Fruit fly (Drosophila melanogaster) whole organism, embryonic: ENCODE measurements around the gene CG14545.

Experiments
- Ada2b ChIP-seq: fragments of 200-800 bp; sonication (Bioruptor generic); IDR thresholded peaks from 2 replicates; pipeline ENCODE4 v1.3.6; 2022; ENCODE audit warnings: missing biosample characterization, missing genetic modification characterization
- CG10543 ChIP-seq: fragments of 200-800 bp; sonication (Bioruptor generic); optimal IDR thresholded peaks from 3 replicates; lab custom pipeline; 2017; ENCODE audit warnings: missing biosample characterization, mild to moderate bottlenecking, missing genetic modification characterization, moderate library complexity
- CG12104 ChIP-seq: fragments of 200-800 bp; sonication (Bioruptor generic); optimal IDR thresholded peaks from 3 replicates; lab custom pipeline; 2016; ENCODE audit warnings: missing biosample characterization, missing genetic modification characterization
- CG12769 ChIP-seq: fragments of 200-800 bp; sonication (Bioruptor generic); optimal IDR thresholded peaks from 2 replicates; lab custom pipeline; 2019; ENCODE audit warnings: missing biosample characterization, mild to moderate bottlenecking, missing genetic modification characterization, moderate library complexity
- CG13287 ChIP-seq: fragments of 200-800 bp; sonication (Bioruptor generic); IDR thresholded peaks from 2 replicates; pipeline ENCODE4 v1.3.6; 2022; ENCODE audit warnings: missing biosample characterization, missing genetic modification characterization; ENCODE audit not compliant: partially characterized antibody
- CG15269 ChIP-seq: fragments of 200-800 bp; sonication (Bioruptor generic); optimal IDR thresholded peaks from 2 replicates; lab custom pipeline; 2018; ENCODE audit warnings: missing biosample characterization, mild to moderate bottlenecking, missing genetic modification characterization, moderate library complexity
- CG1647 ChIP-seq: fragments of 200-800 bp; sonication (Bioruptor generic); optimal IDR thresholded peaks from 3 replicates; lab custom pipeline; 2016; ENCODE audit warnings: missing biosample characterization, missing genetic modification characterization
- CG18619 ChIP-seq: fragments of 200-800 bp; sonication (Bioruptor generic); optimal IDR thresholded peaks from 3 replicates; lab custom pipeline; 2017; ENCODE audit warnings: missing biosample characterization, mild to moderate bottlenecking, missing genetic modification characterization
- CG2202 ChIP-seq: fragments of 200-800 bp; sonication (Bioruptor generic); optimal IDR thresholded peaks from 2 replicates; lab custom pipeline; 2018; ENCODE audit warnings: missing biosample characterization, mild to moderate bottlenecking, missing genetic modification characterization
- CG2678 ChIP-seq: fragments of 200-800 bp; sonication (Bioruptor generic); optimal IDR thresholded peaks from 3 replicates; lab custom pipeline; 2019; ENCODE audit warnings: missing biosample characterization, mild to moderate bottlenecking, missing genetic modification characterization, moderate library complexity
- CG30020 ChIP-seq: fragments of 200-800 bp; optimal IDR thresholded peaks from 2 replicates; lab custom pipeline; 2019; ENCODE audit warnings: missing biosample characterization, mild to moderate bottlenecking, missing genetic modification characterization, moderate library complexity
- CG32767 ChIP-seq: fragments of 200-800 bp; sonication (Bioruptor generic); IDR thresholded peaks from 2 replicates; pipeline ENCODE4 v1.3.6; 2022; ENCODE audit warnings: missing biosample characterization, missing genetic modification characterization
- CG7271 ChIP-seq: fragments of 200-800 bp; sonication (Bioruptor generic); optimal IDR thresholded peaks from 2 replicates; lab custom pipeline; 2018; ENCODE audit warnings: missing biosample characterization, mild to moderate bottlenecking, missing genetic modification characterization, moderate library complexity
- CG8290 ChIP-seq, 3 experiments: fragments of 200-800 bp; sonication (Bioruptor generic); optimal IDR thresholded peaks; 2 replicates each; lab custom pipeline; 2016 to 2019; ENCODE audit warnings: missing biosample characterization in 3 of 3, missing genetic modification characterization in 3 of 3, mild to moderate bottlenecking in 2 of 3, moderate library complexity in 1 of 3
- CTCF ChIP-seq: fragments of 200-800 bp; sonication (Bioruptor generic); optimal IDR thresholded peaks from 2 replicates; lab custom pipeline; 2017; ENCODE audit warnings: missing biosample characterization, mild to moderate bottlenecking, missing genetic modification characterization, moderate library complexity
- D19A ChIP-seq: fragments of 200-800 bp; optimal IDR thresholded peaks from 3 replicates; lab custom pipeline; 2019; ENCODE audit warnings: missing biosample characterization, mild to moderate bottlenecking, missing genetic modification characterization, moderate library complexity
- Dref ChIP-seq: fragments of 200-800 bp; sonication (Bioruptor generic); IDR thresholded peaks from 2 replicates; pipeline ENCODE4 v1.3.6; 2022; ENCODE audit warnings: missing biosample characterization, missing genetic modification characterization
- E2f2 ChIP-seq: fragments of 200-800 bp; sonication (Bioruptor generic); IDR thresholded peaks from 2 replicates; pipeline ENCODE4 v1.3.6; 2022; ENCODE audit warnings: missing biosample characterization, missing genetic modification characterization
- HLHmδ ChIP-seq: fragments of 200-800 bp; sonication (Bioruptor generic); optimal IDR thresholded peaks from 2 replicates; lab custom pipeline; 2018; ENCODE audit warnings: missing biosample characterization, mild to moderate bottlenecking, missing genetic modification characterization, moderate library complexity
- Hr78 ChIP-seq, 2 experiments: fragments of 200-800 bp in 1 of 2; fragments of >200 bp in 1 of 2; sonication (Bioruptor generic) in 1 of 2; optimal IDR thresholded peaks; 2 replicates each; lab custom pipeline; 2017 to 2019; ENCODE audit warnings: missing biosample characterization in 2 of 2, missing genetic modification characterization in 2 of 2, mild to moderate bottlenecking in 1 of 2, moderate library complexity in 1 of 2
- MBD-R2 ChIP-seq: fragments of 200-800 bp; sonication (Bioruptor generic); IDR thresholded peaks from 2 replicates; pipeline ENCODE4 v1.3.6; 2022; ENCODE audit warnings: missing biosample characterization, missing genetic modification characterization
- MESR4 ChIP-seq: fragments of 200-800 bp; sonication (Bioruptor generic); optimal IDR thresholded peaks from 2 replicates; lab custom pipeline; 2018; ENCODE audit warnings: missing biosample characterization, mild to moderate bottlenecking, missing genetic modification characterization, moderate library complexity
- Med ChIP-seq: fragments of 200-800 bp; sonication (Bioruptor generic); peaks from one replicate; lab custom pipeline; 2016; ENCODE audit warnings: missing biosample characterization, missing genetic modification characterization, mild to moderate bottlenecking, inconsistent platforms, moderate library complexity
- Oli ChIP-seq: fragments of 200-800 bp; sonication (Bioruptor generic); optimal IDR thresholded peaks from 2 replicates; lab custom pipeline; 2018; ENCODE audit warnings: missing biosample characterization, mild to moderate bottlenecking, missing genetic modification characterization, moderate library complexity
- Opbp ChIP-seq: fragments of 200-800 bp; sonication (Bioruptor generic); IDR thresholded peaks from 3 replicates; pipeline ENCODE4 v1.3.6; 2022; ENCODE audit warnings: missing biosample characterization, missing genetic modification characterization; ENCODE audit not compliant: partially characterized antibody
- Ssrp ChIP-seq: fragments of 200-800 bp; sonication (Bioruptor generic); optimal IDR thresholded peaks from 2 replicates; lab custom pipeline; 2018; ENCODE audit warnings: missing biosample characterization, mild to moderate bottlenecking, missing genetic modification characterization, moderate library complexity
- Stat92E ChIP-seq, 3 experiments: fragments of >200 bp in 2 of 3; fragments of 200-800 bp in 1 of 3; sonication (Bioruptor generic) in 1 of 3; optimal IDR thresholded peaks; 2 replicates each; lab custom pipeline; 2017 to 2019; ENCODE audit warnings: missing biosample characterization in 3 of 3, missing genetic modification characterization in 3 of 3, mild to moderate bottlenecking in 1 of 3, moderate library complexity in 1 of 3
- Tbp ChIP-seq: fragments of >200 bp; optimal IDR thresholded peaks from 2 replicates; lab custom pipeline; 2018; ENCODE audit warnings: missing biosample characterization, missing genetic modification characterization
- ara ChIP-seq: fragments of 200-800 bp; sonication (Bioruptor generic); IDR thresholded peaks from 2 replicates; pipeline ENCODE4 v1.3.6; 2022; ENCODE audit warnings: missing biosample characterization, missing genetic modification characterization
- bbx ChIP-seq: fragments of 200-800 bp; sonication (Bioruptor generic); IDR thresholded peaks from 2 replicates; pipeline ENCODE4 v1.3.6; 2022; ENCODE audit warnings: missing biosample characterization, missing genetic modification characterization; ENCODE audit not compliant: partially characterized antibody
- br ChIP-seq: fragments of >200 bp; optimal IDR thresholded peaks from 2 replicates; lab custom pipeline; 2017
- cato ChIP-seq: fragments of 200-800 bp; sonication (Bioruptor generic); optimal IDR thresholded peaks from 2 replicates; lab custom pipeline; 2016; ENCODE audit warnings: missing biosample characterization, missing genetic modification characterization, borderline replicate concordance
- cg ChIP-seq: fragments of 200-800 bp; sonication (Bioruptor generic); optimal IDR thresholded peaks from 3 replicates; lab custom pipeline; 2019; ENCODE audit warnings: missing biosample characterization, mild to moderate bottlenecking, missing genetic modification characterization, moderate library complexity
- chinmo ChIP-seq: fragments of 200-800 bp; sonication (Bioruptor generic); IDR thresholded peaks from 4 replicates; pipeline ENCODE4 v1.3.6; 2022; ENCODE audit warnings: missing biosample characterization, missing genetic modification characterization; ENCODE audit not compliant: partially characterized antibody
- crc ChIP-seq: fragments of 200-800 bp; sonication (Bioruptor generic); optimal IDR thresholded peaks from 2 replicates; lab custom pipeline; 2016; ENCODE audit warnings: missing biosample characterization, missing genetic modification characterization
- dmrt99B ChIP-seq: fragments of 200-800 bp; sonication (Bioruptor generic); optimal IDR thresholded peaks from 2 replicates; lab custom pipeline; 2018; ENCODE audit warnings: missing biosample characterization, mild to moderate bottlenecking, missing genetic modification characterization, moderate library complexity
- emc ChIP-seq: fragments of 200-800 bp; sonication (Bioruptor generic); optimal IDR thresholded peaks from 2 replicates; lab custom pipeline; 2016; ENCODE audit warnings: missing biosample characterization, missing genetic modification characterization
- ewg ChIP-seq: fragments of 200-800 bp; sonication (Bioruptor generic); optimal IDR thresholded peaks from 3 replicates; lab custom pipeline; 2017; ENCODE audit warnings: mild to moderate bottlenecking, missing biosample characterization, missing genetic modification reagents, missing genetic modification characterization
- kah ChIP-seq: fragments of 200-800 bp; sonication (Bioruptor generic); optimal IDR thresholded peaks from 2 replicates; lab custom pipeline; 2018; ENCODE audit warnings: missing biosample characterization, mild to moderate bottlenecking, missing genetic modification characterization
- ken ChIP-seq: fragments of 200-800 bp; sonication (Bioruptor generic); IDR thresholded peaks from 3 replicates; pipeline ENCODE4 v1.3.6; 2022; ENCODE audit warnings: missing biosample characterization, missing genetic modification characterization
- mam ChIP-seq: fragments of 200-800 bp; sonication (Bioruptor generic); optimal IDR thresholded peaks from 3 replicates; lab custom pipeline; 2016; ENCODE audit warnings: missing biosample characterization, missing genetic modification characterization
- nmo ChIP-seq: fragments of 200-800 bp; sonication (Bioruptor generic); optimal IDR thresholded peaks from 2 replicates; lab custom pipeline; 2018; ENCODE audit warnings: missing biosample characterization, mild to moderate bottlenecking, missing genetic modification characterization, moderate library complexity
- peb ChIP-seq: fragments of 200-800 bp; sonication (Bioruptor generic); IDR thresholded peaks from 2 replicates; pipeline ENCODE4 v1.3.6; 2022; ENCODE audit warnings: missing biosample characterization, missing genetic modification characterization
- psq ChIP-seq: fragments of 200-800 bp; sonication (Bioruptor generic); optimal IDR thresholded peaks from 2 replicates; lab custom pipeline; 2017; ENCODE audit warnings: missing biosample characterization, missing genetic modification characterization
- pzg ChIP-seq: fragments of 200-800 bp; sonication (Bioruptor generic); optimal IDR thresholded peaks from 3 replicates; lab custom pipeline; 2018; ENCODE audit warnings: missing biosample characterization, mild to moderate bottlenecking, missing genetic modification characterization, moderate library complexity
- rib ChIP-seq: fragments of 200-800 bp; sonication (Bioruptor generic); IDR thresholded peaks from 2 replicates; pipeline ENCODE4 v1.3.6; 2022; ENCODE audit warnings: missing biosample characterization, missing genetic modification characterization
- stwl ChIP-seq: fragments of 200-800 bp; sonication (Bioruptor generic); optimal IDR thresholded peaks from 3 replicates; lab custom pipeline; 2018; ENCODE audit warnings: missing biosample characterization, mild to moderate bottlenecking, missing genetic modification characterization, moderate library complexity
- tll ChIP-seq, 2 experiments: fragments of 200-800 bp in 1 of 2; fragments of >200 bp in 1 of 2; sonication (Bioruptor generic) in 1 of 2; optimal IDR thresholded peaks; 2 replicates each; lab custom pipeline; 2017 to 2019; ENCODE audit warnings: missing biosample characterization in 2 of 2, missing genetic modification characterization in 2 of 2, mild to moderate bottlenecking in 1 of 2, moderate library complexity in 1 of 2
- tna ChIP-seq: fragments of 200-800 bp; sonication (Bioruptor generic); IDR thresholded peaks from 2 replicates; pipeline ENCODE4 v1.3.6; 2022; ENCODE audit warnings: missing biosample characterization, missing genetic modification characterization; ENCODE audit not compliant: partially characterized antibody

CG14545 gene

dm6 chr3R:25881915-25882314, 30.8 kb upstream of the CG14545 start, which contains the start of gene SppL (continued):
- TF ChIP-seq Dref (GFP tag; lab: Robert Waterston, UW) (peak; percentile 23; the same call in 1 of the 2 replicates), ara (GFP tag; lab: Robert Waterston, UW) (no peak), CTCF (GFP tag; lab: Kevin White, UChicago) (no peak), CG13287 (GFP tag; lab: Robert Waterston, UW) (no peak; the same call in 1 of the 2 replicates), D19A (tag; lab: Kevin White, UChicago) (no peak), Med (GFP tag; lab: Kevin White, UChicago) (peak; percentile 66), HLHmδ (GFP tag; lab: Kevin White, UChicago) (no peak), Opbp (peak; percentile 26; the same call in 1 of the 3 replicates), bbx (GFP tag; lab: Robert Waterston, UW) (peak; percentile 43; the same call in 1 of the 2 replicates), rib (GFP tag; lab: Robert Waterston, UW) (no peak), psq (GFP tag; lab: Kevin White, UChicago) (peak; percentile 52), peb (GFP tag; lab: Robert Waterston, UW) (no peak), Oli (tag; lab: Kevin White, UChicago) (no peak), kah (GFP tag; lab: Kevin White, UChicago) (no peak), crc (GFP tag; lab: Kevin White, UChicago) (no peak), CG18619 (no peak), mam (GFP tag; lab: Kevin White, UChicago) (no peak), CG10543 (GFP tag; lab: Kevin White, UChicago) (no peak), br (lab: Kevin White, UChicago) (no peak), tna (GFP tag; lab: Robert Waterston, UW) (peak; percentile 12; the same call in 1 of the 2 replicates), CG15269 (tag; lab: Kevin White, UChicago) (no peak), Ssrp (no peak), pzg (GFP tag; lab: Kevin White, UChicago) (peak; percentile 35), cato (GFP tag; lab: Kevin White, UChicago) (no peak), nmo (GFP tag; lab: Kevin White, UChicago) (no peak), dmrt99B (tag; lab: Kevin White, UChicago) (no peak), CG8290 (GFP tag; optimal IDR thresholded peaks at IDR 0.05; lab: Kevin White, UChicago) (no peak), CG8290 (tag; optimal IDR thresholded peaks at IDR 0.05; lab: Kevin White, UChicago) (peak in 1 of 2 experiments; percentile 13), cg (GFP tag; lab: Kevin White, UChicago) (peak; percentile 41), MBD-R2 (GFP tag; lab: Robert Waterston, UW) (peak; percentile 45; the same call in 1 of the 2 replicates), CG7271 (no peak), stwl (tag; lab: Kevin White, UChicago) (peak; percentile 67), E2f2 (GFP tag; lab: Robert Waterston, UW) (peak; percentile 27; the same call in 1 of the 2 replicates), emc (GFP tag; lab: Kevin White, UChicago) (no peak), Ada2b (GFP tag; lab: Robert Waterston, UW) (no peak), ewg (GFP tag; lab: Kevin White, UChicago) (peak; percentile 71), Hr78 (GFP tag; optimal IDR thresholded peaks at IDR 0.05; lab: Kevin White, UChicago) (no peak), CG1647 (no peak), CG2202 (tag; lab: Kevin White, UChicago) (peak; percentile 11), CG12104 (GFP tag; lab: Kevin White, UChicago) (no peak), tll (GFP tag; optimal IDR thresholded peaks at IDR 0.05; lab: Kevin White, UChicago) (no peak), CG32767 (GFP tag; lab: Robert Waterston, UW) (0 out of 2 replicates have a peak, but pooled peaks have one; percentile 29), CG2678 (no peak), ken (GFP tag; lab: Robert Waterston, UW) (peak; percentile 17; the same call in 1 of the 3 replicates), MESR4 (GFP tag; lab: Kevin White, UChicago) (peak; percentile 79), Stat92E (GFP tag; optimal IDR thresholded peaks at IDR 0.05; lab: Kevin White, UChicago) (peak in 1 of 3 experiments; percentile 41), CG12769 (tag; lab: Kevin White, UChicago) (peak; percentile 3), Tbp (GFP tag; lab: Kevin White, UChicago) (no peak), CG30020 (tag; lab: Kevin White, UChicago) (peak; percentile 22), chinmo (GFP tag; lab: Robert Waterston, UW) (peak; percentile 63; the same call in 1 of the 4 replicates)
